Fruit fly (Drosophila melanogaster) whole organism, embryonic: Measurements from ENCODE around the gene Dsp1.

Experiments used
- CG10274 ChIP-seq: fragments of 200-800 bp; sonication (Bioruptor generic); optimal IDR thresholded peaks from 3 replicates; lab custom pipeline; 2017; ENCODE audit warnings: missing biosample characterization, mild to moderate bottlenecking, missing genetic modification characterization
- CG10366 ChIP-seq: fragments of 200-800 bp; sonication (Bioruptor generic); IDR thresholded peaks from 2 replicates; pipeline ENCODE4 v1.3.6; 2022; ENCODE audit warnings: missing biosample characterization, missing genetic modification characterization
- CG11504 ChIP-seq: fragments of 200-800 bp; sonication (Bioruptor generic); optimal IDR thresholded peaks from 3 replicates; lab custom pipeline; 2019; ENCODE audit warnings: missing biosample characterization, mild to moderate bottlenecking, missing genetic modification characterization, moderate library complexity
- CG12104 ChIP-seq: fragments of 200-800 bp; sonication (Bioruptor generic); optimal IDR thresholded peaks from 3 replicates; lab custom pipeline; 2016; ENCODE audit warnings: missing biosample characterization, missing genetic modification characterization
- CG13287 ChIP-seq: fragments of 200-800 bp; sonication (Bioruptor generic); IDR thresholded peaks from 2 replicates; pipeline ENCODE4 v1.3.6; 2022; ENCODE audit warnings: missing biosample characterization, missing genetic modification characterization; ENCODE audit not compliant: partially characterized antibody
- CG1832 ChIP-seq: fragments of 200-800 bp; sonication (Bioruptor generic); optimal IDR thresholded peaks from 2 replicates; lab custom pipeline; 2017; ENCODE audit warnings: missing biosample characterization, mild to moderate bottlenecking, missing genetic modification characterization, inconsistent platforms
- CG18619 ChIP-seq: fragments of 200-800 bp; sonication (Bioruptor generic); optimal IDR thresholded peaks from 3 replicates; lab custom pipeline; 2017; ENCODE audit warnings: missing biosample characterization, mild to moderate bottlenecking, missing genetic modification characterization
- CG18764 ChIP-seq: fragments of 200-800 bp; sonication (Bioruptor generic); optimal IDR thresholded peaks from 3 replicates; lab custom pipeline; 2016; ENCODE audit warnings: missing biosample characterization, missing genetic modification characterization
- CG31224 ChIP-seq: fragments of 200-800 bp; sonication (Bioruptor generic); IDR thresholded peaks from 2 replicates; pipeline ENCODE4 v1.3.6; 2022; ENCODE audit warnings: missing biosample characterization, missing genetic modification characterization
- CG31365 ChIP-seq: fragments of 200-800 bp; sonication (Bioruptor generic); optimal IDR thresholded peaks from 2 replicates; lab custom pipeline; 2018; ENCODE audit warnings: missing biosample characterization, mild to moderate bottlenecking, missing genetic modification characterization
- CG33213 ChIP-seq: fragments of 200-800 bp; sonication (Bioruptor generic); optimal IDR thresholded peaks from 3 replicates; lab custom pipeline; 2016; ENCODE audit warnings: missing biosample characterization, missing genetic modification characterization
- CG3847 ChIP-seq: fragments of 200-800 bp; sonication (Bioruptor generic); IDR thresholded peaks from 2 replicates; pipeline ENCODE4 v1.3.6; 2022; ENCODE audit warnings: missing biosample characterization, missing genetic modification characterization
- CG6254 ChIP-seq: fragments of 200-800 bp; sonication (Bioruptor generic); optimal IDR thresholded peaks from 3 replicates; lab custom pipeline; 2017; ENCODE audit warnings: mild to moderate bottlenecking, missing biosample characterization, missing genetic modification reagents, missing genetic modification characterization
- CG7271 ChIP-seq: fragments of 200-800 bp; sonication (Bioruptor generic); optimal IDR thresholded peaks from 2 replicates; lab custom pipeline; 2018; ENCODE audit warnings: missing biosample characterization, mild to moderate bottlenecking, missing genetic modification characterization, moderate library complexity
- CG8089 ChIP-seq: fragments of 200-800 bp; sonication (Bioruptor generic); optimal IDR thresholded peaks from 3 replicates; lab custom pipeline; 2016; ENCODE audit warnings: missing biosample characterization, missing genetic modification characterization
- CG8944 ChIP-seq: fragments of 200-800 bp; sonication (Bioruptor generic); optimal IDR thresholded peaks from 3 replicates; lab custom pipeline; 2016; ENCODE audit warnings: missing biosample characterization, missing genetic modification characterization
- CHES-1-like ChIP-seq: fragments of 200-800 bp; sonication (Bioruptor generic); optimal IDR thresholded peaks from 2 replicates; lab custom pipeline; 2016; ENCODE audit warnings: missing biosample characterization, missing genetic modification characterization
- Chrac-16 ChIP-seq: fragments of 200-800 bp; sonication (Bioruptor generic); optimal IDR thresholded peaks from 3 replicates; lab custom pipeline; 2016; ENCODE audit warnings: missing biosample characterization, missing genetic modification characterization
- D19B ChIP-seq: fragments of 200-800 bp; sonication (Bioruptor generic); optimal IDR thresholded peaks from 2 replicates; lab custom pipeline; 2017; ENCODE audit warnings: missing biosample characterization, mild to moderate bottlenecking, missing genetic modification characterization
- E2f2 ChIP-seq: fragments of 200-800 bp; sonication (Bioruptor generic); IDR thresholded peaks from 2 replicates; pipeline ENCODE4 v1.3.6; 2022; ENCODE audit warnings: missing biosample characterization, missing genetic modification characterization
- Hmr ChIP-seq: fragments of 200-800 bp; sonication (Bioruptor generic); optimal IDR thresholded peaks from 3 replicates; lab custom pipeline; 2017; ENCODE audit warnings: mild to moderate bottlenecking, missing biosample characterization, missing genetic modification reagents, missing genetic modification characterization
- Hr39 ChIP-seq: fragments of >200 bp; optimal IDR thresholded peaks from 2 replicates; lab custom pipeline; 2017
- Jarid2 ChIP-seq: fragments of 200-800 bp; sonication (Bioruptor generic); optimal IDR thresholded peaks from 3 replicates; lab custom pipeline; 2017; ENCODE audit warnings: mild to moderate bottlenecking, missing biosample characterization, missing genetic modification reagents, missing genetic modification characterization
- Lim3 ChIP-seq: fragments of 200-800 bp; sonication (Bioruptor generic); IDR thresholded peaks from 2 replicates; pipeline ENCODE4 v1.3.6; 2022; ENCODE audit warnings: missing biosample characterization, missing genetic modification characterization
- Sry-β ChIP-seq: fragments of 200-800 bp; sonication (Bioruptor generic); optimal IDR thresholded peaks from 2 replicates; lab custom pipeline; 2018; ENCODE audit warnings: missing biosample characterization, mild to moderate bottlenecking, missing genetic modification characterization, moderate library complexity
- TFAM ChIP-seq: fragments of 200-800 bp; sonication (Bioruptor generic); optimal IDR thresholded peaks from 2 replicates; lab custom pipeline; 2017; ENCODE audit warnings: missing biosample characterization, missing genetic modification characterization, inconsistent platforms
- Xbp1 ChIP-seq: fragments of 200-800 bp; sonication (Bioruptor generic); optimal IDR thresholded peaks from 3 replicates; lab custom pipeline; 2016; ENCODE audit warnings: missing biosample characterization, mild to moderate bottlenecking, missing genetic modification characterization
- az2 ChIP-seq: fragments of 200-800 bp; sonication (Bioruptor generic); optimal IDR thresholded peaks from 3 replicates; lab custom pipeline; 2016; ENCODE audit warnings: missing biosample characterization, missing genetic modification characterization
- bcd ChIP-seq: fragments of 200-800 bp; sonication (Bioruptor generic); optimal IDR thresholded peaks from 2 replicates; lab custom pipeline; 2017; ENCODE audit warnings: missing biosample characterization, mild to moderate bottlenecking, missing genetic modification characterization
- bowl ChIP-seq: fragments of 200-800 bp; sonication (Bioruptor generic); IDR thresholded peaks from 2 replicates; pipeline ENCODE4 v1.3.6; 2022; ENCODE audit warnings: missing biosample characterization, missing genetic modification characterization
- cato ChIP-seq: fragments of 200-800 bp; sonication (Bioruptor generic); optimal IDR thresholded peaks from 2 replicates; lab custom pipeline; 2016; ENCODE audit warnings: missing biosample characterization, missing genetic modification characterization, borderline replicate concordance
- da ChIP-seq: fragments of 200-800 bp; sonication (Bioruptor generic); optimal IDR thresholded peaks from 2 replicates; lab custom pipeline; 2016; ENCODE audit warnings: missing biosample characterization, missing genetic modification characterization
- dmrt99B ChIP-seq: fragments of 200-800 bp; sonication (Bioruptor generic); optimal IDR thresholded peaks from 2 replicates; lab custom pipeline; 2018; ENCODE audit warnings: missing biosample characterization, mild to moderate bottlenecking, missing genetic modification characterization, moderate library complexity
- gce ChIP-seq: fragments of 200-800 bp; sonication (Bioruptor generic); IDR thresholded peaks from 3 replicates; pipeline ENCODE4 v1.3.6; 2022; ENCODE audit warnings: missing biosample characterization, missing genetic modification characterization
- gt ChIP-seq: fragments of 200-800 bp; sonication (Bioruptor generic); IDR thresholded peaks from 2 replicates; pipeline ENCODE4 v1.3.6; 2022; ENCODE audit warnings: missing biosample characterization, missing genetic modification characterization
- jigr1 ChIP-seq: fragments of 200-800 bp; sonication (Bioruptor generic); IDR thresholded peaks from 3 replicates; pipeline ENCODE4 v1.3.6; 2022; ENCODE audit warnings: missing biosample characterization, missing genetic modification characterization
- lov ChIP-seq, 2 experiments: fragments of 200-800 bp in 1 of 2; fragments of >200 bp in 1 of 2; sonication (Bioruptor generic) in 1 of 2; IDR thresholded peaks in 1 of 2; optimal IDR thresholded peaks in 1 of 2; 2 replicates in 1 of 2; 3 replicates in 1 of 2; pipeline versions ENCODE4 v1.3.6 to Lab custom; 2017 to 2022; ENCODE audit warnings: missing biosample characterization in 1 of 2, missing genetic modification characterization in 1 of 2
- pan ChIP-seq, 4 experiments: fragments of >200 bp in 3 of 4; fragments of 200-800 bp in 1 of 4; sonication (Bioruptor generic) in 1 of 4; optimal IDR thresholded peaks in 3 of 4; IDR thresholded peaks in 1 of 4; 2 replicates each; pipeline versions ENCODE4 v1.3.6 to Lab custom; 2017 to 2022; ENCODE audit warnings: missing biosample characterization in 2 of 4, missing genetic modification characterization in 2 of 4, mixed read lengths in 1 of 4
- pnt ChIP-seq: fragments of 200-800 bp; sonication (Bioruptor generic); optimal IDR thresholded peaks from 3 replicates; lab custom pipeline; 2016; ENCODE audit warnings: missing biosample characterization, missing genetic modification characterization
- pzg ChIP-seq: fragments of 200-800 bp; sonication (Bioruptor generic); optimal IDR thresholded peaks from 3 replicates; lab custom pipeline; 2018; ENCODE audit warnings: missing biosample characterization, mild to moderate bottlenecking, missing genetic modification characterization, moderate library complexity
- seq ChIP-seq: fragments of 200-800 bp; sonication (Bioruptor generic); IDR thresholded peaks from 2 replicates; pipeline ENCODE4 v1.3.6; 2022; ENCODE audit warnings: missing biosample characterization, missing genetic modification characterization
- sim ChIP-seq: fragments of 200-800 bp; sonication (Bioruptor generic); IDR thresholded peaks from 2 replicates; pipeline ENCODE4 v1.3.6; 2022; ENCODE audit warnings: missing biosample characterization, missing genetic modification characterization
- sisA ChIP-seq: fragments of 200-800 bp; sonication (Bioruptor generic); IDR thresholded peaks from 2 replicates; pipeline ENCODE4 v1.3.6; 2022; ENCODE audit warnings: missing biosample characterization, missing genetic modification characterization
- sug ChIP-seq: fragments of 200-800 bp; optimal IDR thresholded peaks from 2 replicates; lab custom pipeline; 2019; ENCODE audit warnings: missing biosample characterization, mild to moderate bottlenecking, missing genetic modification characterization, moderate library complexity
- tap ChIP-seq: fragments of 200-800 bp; optimal IDR thresholded peaks from 3 replicates; lab custom pipeline; 2019; ENCODE audit warnings: missing biosample characterization, mild to moderate bottlenecking, missing genetic modification characterization, moderate library complexity
- vfl ChIP-seq: fragments of 200-800 bp; sonication (Bioruptor generic); optimal IDR thresholded peaks from 2 replicates; lab custom pipeline; 2016; ENCODE audit warnings: missing biosample characterization, missing genetic modification characterization
- vvl ChIP-seq: fragments of 200-800 bp; sonication (Bioruptor generic); IDR thresholded peaks from 2 replicates; pipeline ENCODE4 v1.3.6; 2022; ENCODE audit warnings: missing biosample characterization, missing genetic modification characterization
- zfh1 ChIP-seq: fragments of 200-800 bp; sonication (Bioruptor generic); IDR thresholded peaks from 3 replicates; pipeline ENCODE4 v1.3.6; 2022; ENCODE audit warnings: missing biosample characterization, missing genetic modification characterization
- zfh2 ChIP-seq: fragments of 200-800 bp; sonication (Bioruptor generic); optimal IDR thresholded peaks from 2 replicates; lab custom pipeline; 2016; ENCODE audit warnings: missing biosample characterization, missing genetic modification characterization

The Dsp1 gene

DNA sequence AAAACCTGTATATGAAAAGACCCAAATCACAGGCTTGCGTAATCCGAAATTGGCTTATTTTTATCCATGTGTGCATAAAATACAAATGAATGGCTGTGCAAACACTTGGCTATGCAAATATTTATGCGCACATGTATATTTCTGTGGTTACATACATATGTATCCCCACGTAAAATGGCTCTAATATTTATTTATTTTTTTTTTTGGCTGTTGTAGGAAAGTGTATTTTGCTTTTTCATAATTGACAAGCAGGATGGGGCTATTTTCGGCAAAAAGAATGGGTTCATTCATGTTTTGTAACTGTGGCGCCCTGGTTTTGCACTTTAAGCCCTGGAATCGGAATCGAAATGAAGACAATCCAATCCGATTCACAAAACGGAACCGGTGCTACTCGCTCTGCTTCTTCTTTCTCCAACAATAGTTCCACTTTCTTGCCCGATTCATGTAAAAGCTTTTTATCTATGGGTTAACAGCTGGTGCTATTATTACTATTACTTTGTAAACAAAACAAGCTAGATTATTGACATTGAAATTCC lies 1.8 kb downstream of the Dsp1 start (continued):
- TF ChIP-seq Hr39 (no peak), bowl (GFP tag; lab: Robert Waterston, UW) (0 out of 2 replicates have a peak, but pooled peaks have one; percentile 46), lov (optimal IDR thresholded peaks at IDR 0.05; lab: Kevin White, UChicago) (no peak), lov (GFP tag; IDR thresholded peaks at IDR 0.05; lab: Robert Waterston, UW) (peak; percentile 81; the same call in 2 of the 3 replicates), sisA (peak; percentile 70), CG10274 (GFP tag; lab: Kevin White, UChicago) (peak; percentile 43), E2f2 (GFP tag; lab: Robert Waterston, UW) (peak; percentile 58), CG12104 (GFP tag; lab: Kevin White, UChicago) (peak; percentile 73), CG18619 (peak; percentile 29), sug (peak; percentile 55), cato (GFP tag; lab: Kevin White, UChicago) (no peak), pzg (GFP tag; lab: Kevin White, UChicago) (peak; percentile 43), CG1832 (no peak), CG7271 (tag; lab: Kevin White, UChicago) (no peak), TFAM (no peak), D19B (GFP tag; lab: Kevin White, UChicago) (peak; percentile 41), seq (GFP tag; lab: Robert Waterston, UW) (peak; percentile 78), sim (GFP tag; lab: Robert Waterston, UW) (no peak), vfl (GFP tag; lab: Kevin White, UChicago) (peak; percentile 75), az2 (GFP tag; lab: Kevin White, UChicago) (peak; percentile 73), Chrac-16 (peak; percentile 71), CG8089 (GFP tag; lab: Kevin White, UChicago) (peak; percentile 49), tap (tag; lab: Kevin White, UChicago) (peak; percentile 43), CG31365 (tag; lab: Kevin White, UChicago) (no peak), Lim3 (GFP tag; lab: Robert Waterston, UW) (0 out of 2 replicates have a peak, but pooled peaks have one; percentile 15), Hmr (GFP tag; lab: Kevin White, UChicago) (peak; percentile 85), bcd (GFP tag; lab: Kevin White, UChicago) (peak; percentile 75), zfh1 (GFP tag; lab: Robert Waterston, UW) (peak; percentile 78), gt (GFP tag; lab: Robert Waterston, UW) (0 out of 2 replicates have a peak, but pooled peaks have one; percentile 17), CG3847 (GFP tag; lab: Robert Waterston, UW) (peak; percentile 65), CG13287 (peak; percentile 19; the same call in 1 of the 2 replicates), CG8944 (peak; percentile 42), CG10366 (GFP tag; lab: Robert Waterston, UW) (peak; percentile 62), CG18764 (GFP tag; lab: Kevin White, UChicago) (peak; percentile 60), CG33213 (GFP tag; lab: Kevin White, UChicago) (peak; percentile 62), CG6254 (GFP tag; lab: Kevin White, UChicago) (peak; percentile 42), vvl (GFP tag; lab: Robert Waterston, UW) (peak; percentile 90), gce (GFP tag; lab: Robert Waterston, UW) (peak; percentile 61; the same call in 2 of the 3 replicates), dmrt99B (tag; lab: Kevin White, UChicago) (peak; percentile 73), jigr1 (GFP tag; lab: Robert Waterston, UW) (no peak; the same call in 1 of the 3 replicates), CHES-1-like (GFP tag; lab: Kevin White, UChicago) (peak; percentile 73), CG31224 (GFP tag; lab: Robert Waterston, UW) (peak; percentile 61; the same call in 1 of the 2 replicates), da (GFP tag; lab: Kevin White, UChicago) (no peak), Sry-β (GFP tag; lab: Kevin White, UChicago) (no peak), Xbp1 (GFP tag; lab: Kevin White, UChicago) (peak; percentile 79), CG11504 (no peak), pnt (GFP tag; lab: Kevin White, UChicago) (peak; percentile 43), Jarid2 (GFP tag; lab: Kevin White, UChicago) (no peak), pan (optimal IDR thresholded peaks at IDR 0.05; lab: Kevin White, UChicago) (no peak), pan (GFP tag; optimal IDR thresholded peaks at IDR 0.05 in 1 of 2, IDR thresholded peaks at IDR 0.05 in 1 of 2) (peak in 1 of 2 experiments; percentile 83), zfh2 (GFP tag; lab: Kevin White, UChicago) (peak; percentile 77)
